Worm (Caenorhabditis elegans) whole organism, young adult: ENCODE measurements around the gene srv-9.

ENCODE experiments used
- C17E4.6 ChIP-seq: fragments of 200-800 bp; sonication (Bioruptor generic); IDR thresholded peaks from 2 replicates; pipeline ENCODE4 v1.3.6; 2022; ENCODE audit warnings: missing genetic modification reagents, missing genetic modification characterization, missing compliant biosample characterization
- F33H1.4 ChIP-seq: fragments of 200-800 bp; sonication (Bioruptor generic); IDR thresholded peaks from 2 replicates; pipeline ENCODE4 v1.3.6; 2022; ENCODE audit warnings: missing genetic modification reagents, missing genetic modification characterization, missing compliant biosample characterization
- F52B5.7 ChIP-seq: sonication (generic microtip); optimal IDR thresholded peaks from 2 replicates; lab custom pipeline; 2016; ENCODE audit warnings: mild to moderate bottlenecking, missing genetic modification characterization, missing compliant biosample characterization
- K11D2.4 ChIP-seq: fragments of 200-800 bp; sonication (Bioruptor generic); IDR thresholded peaks from 2 replicates; pipeline ENCODE4 v1.3.6; 2022; ENCODE audit warnings: missing genetic modification reagents, missing genetic modification characterization, missing compliant biosample characterization
- K12H6.12 ChIP-seq: fragments of 200-800 bp; sonication (Bioruptor generic); optimal IDR thresholded peaks from 2 replicates; lab custom pipeline; 2018; ENCODE audit warnings: mild to moderate bottlenecking, missing genetic modification characterization, missing compliant biosample characterization
- Y95B8A.8 ChIP-seq: fragments of 200-800 bp; sonication (Bioruptor generic); IDR thresholded peaks from 2 replicates; pipeline ENCODE4 v1.3.6; 2022; ENCODE audit warnings: missing genetic modification reagents, missing genetic modification characterization, missing compliant biosample characterization
- cebp-2 ChIP-seq: fragments of 200-800 bp; sonication (Bioruptor generic); IDR thresholded peaks from 2 replicates; pipeline ENCODE4 v1.3.6; 2022; ENCODE audit warnings: missing genetic modification characterization, missing compliant biosample characterization
- chd-7 ChIP-seq: sonication (generic microtip); optimal IDR thresholded peaks from 2 replicates; lab custom pipeline; 2016; ENCODE audit warnings: mild to moderate bottlenecking, missing genetic modification characterization, moderate library complexity, missing compliant biosample characterization
- die-1 ChIP-seq: sonication (generic microtip); optimal IDR thresholded peaks from 2 replicates; lab custom pipeline; 2016; ENCODE audit warnings: missing genotype, mild to moderate bottlenecking, missing genetic modification characterization, missing compliant biosample characterization
- dox-1 ChIP-seq: fragments of 200-800 bp; sonication (Bioruptor generic); IDR thresholded peaks from 2 replicates; pipeline ENCODE4 v1.3.6; 2022; ENCODE audit warnings: missing genetic modification reagents, missing genetic modification characterization, missing compliant biosample characterization
- efl-1 ChIP-seq: fragments of 150-350 bp; optimal IDR thresholded peaks from 2 replicates; lab custom pipeline; 2014; ENCODE audit warnings: missing biosample characterization, missing genetic modification reagents, missing genetic modification characterization
- egrh-3 ChIP-seq: fragments of 200-800 bp; sonication (Bioruptor generic); IDR thresholded peaks from 2 replicates; pipeline ENCODE4 v1.3.6; 2022; ENCODE audit warnings: missing genetic modification reagents, missing genetic modification characterization, missing compliant biosample characterization
- ekl-4 ChIP-seq: fragments of 200-800 bp; sonication (Bioruptor generic); IDR thresholded peaks from 2 replicates; pipeline ENCODE4 v1.3.6; 2022; ENCODE audit warnings: missing genetic modification reagents, missing genetic modification characterization, missing compliant biosample characterization
- hmg-1.2 ChIP-seq: fragments of 200-800 bp; sonication (Bioruptor generic); IDR thresholded peaks from 2 replicates; pipeline ENCODE4 v1.3.6; 2022; ENCODE audit warnings: missing genetic modification reagents, missing genetic modification characterization, missing compliant biosample characterization
- lag-1 ChIP-seq: fragments of 200-800 bp; sonication (Bioruptor generic); IDR thresholded peaks from 2 replicates; pipeline ENCODE4 v1.3.6; 2022; ENCODE audit warnings: missing genetic modification reagents, missing genetic modification characterization, missing compliant biosample characterization
- lsl-1 ChIP-seq: fragments of 200-800 bp; sonication (Bioruptor generic); optimal IDR thresholded peaks from 2 replicates; lab custom pipeline; 2018; ENCODE audit warnings: mild to moderate bottlenecking, missing genetic modification characterization, moderate library complexity, missing compliant biosample characterization
- lsy-27 ChIP-seq: sonication (generic microtip); optimal IDR thresholded peaks from 2 replicates; lab custom pipeline; 2017; ENCODE audit warnings: missing genetic modification characterization, mild to moderate bottlenecking, missing compliant biosample characterization, antibody characterized with exemption, missing genotype, borderline replicate concordance; ENCODE audit not compliant: insufficient read depth
- madf-6 ChIP-seq: fragments of 200-800 bp; sonication (Bioruptor generic); IDR thresholded peaks from 2 replicates; pipeline ENCODE4 v1.3.6; 2022; ENCODE audit warnings: missing genetic modification reagents, missing genetic modification characterization, missing compliant biosample characterization
- mel-28 ChIP-seq: sonication (generic microtip); optimal IDR thresholded peaks from 2 replicates; lab custom pipeline; 2016; ENCODE audit warnings: borderline replicate concordance, mild to moderate bottlenecking, missing genetic modification characterization, missing compliant biosample characterization
- mxl-1 ChIP-seq: sonication (generic microtip); optimal IDR thresholded peaks from 2 replicates; lab custom pipeline; 2016; ENCODE audit warnings: missing genetic modification characterization, missing compliant biosample characterization
- nfya-1 ChIP-seq: sonication (generic microtip); optimal IDR thresholded peaks from 2 replicates; lab custom pipeline; 2017; ENCODE audit warnings: antibody characterized with exemption, missing compliant biosample characterization, missing genetic modification characterization, borderline replicate concordance; ENCODE audit not compliant: insufficient read depth
- nfyb-1 ChIP-seq: fragments of 200-800 bp; sonication (Bioruptor generic); IDR thresholded peaks from 2 replicates; pipeline ENCODE4 v1.3.6; 2022; ENCODE audit warnings: missing genetic modification reagents, missing genetic modification characterization, missing compliant biosample characterization
- nhr-120 ChIP-seq: fragments of 200-800 bp; sonication (Bioruptor generic); IDR thresholded peaks from 2 replicates; pipeline ENCODE4 v1.3.6; 2022; ENCODE audit warnings: missing genetic modification characterization, missing compliant biosample characterization
- pbrm-1 ChIP-seq: fragments of 200-800 bp; sonication (Bioruptor generic); IDR thresholded peaks from 2 replicates; pipeline ENCODE4 v1.3.6; 2022; ENCODE audit warnings: missing genetic modification reagents, missing genetic modification characterization, missing compliant biosample characterization
- rec-8 ChIP-seq, 2 experiments: sonication (generic microtip); optimal IDR thresholded peaks; 2 replicates each; lab custom pipeline; 2016; ENCODE audit warnings: mild to moderate bottlenecking in 2 of 2, missing genetic modification characterization in 2 of 2, missing genetic modification reagents in 2 of 2, missing genotype in 2 of 2, missing biosample characterization in 1 of 2, missing compliant biosample characterization in 1 of 2, moderate library complexity in 1 of 2
- rpc-1 ChIP-seq, 2 experiments: fragments of 150-350 bp in 1 of 2; sonication (generic microtip) in 1 of 2; optimal IDR thresholded peaks; 2 replicates each; lab custom pipeline; 2014 to 2018; ENCODE audit warnings: missing biosample characterization in 1 of 2, missing genetic modification characterization in 1 of 2, missing genetic modification reagents in 1 of 2, missing genotype in 1 of 2
- sdz-38 ChIP-seq: sonication (generic microtip); optimal IDR thresholded peaks from 2 replicates; lab custom pipeline; 2016; ENCODE audit warnings: missing genotype, missing genetic modification characterization, missing compliant biosample characterization
- somi-1 ChIP-seq: fragments of 200-800 bp; sonication (Bioruptor generic); optimal IDR thresholded peaks from 2 replicates; lab custom pipeline; 2018; ENCODE audit warnings: mild to moderate bottlenecking, missing genetic modification characterization, missing compliant biosample characterization
- tbp1 ChIP-seq: fragments of 200-800 bp; sonication (Bioruptor generic); optimal IDR thresholded peaks from 2 replicates; lab custom pipeline; 2018; ENCODE audit warnings: mild to moderate bottlenecking, missing genetic modification characterization, missing compliant biosample characterization
- zfh-2 ChIP-seq: fragments of 200-800 bp; sonication (Bioruptor generic); conservative IDR thresholded peaks from 2 replicates; pipeline ENCODE4 v1.3.6; 2022; ENCODE audit warnings: missing genetic modification reagents, missing genetic modification characterization, missing compliant biosample characterization
- ztf-22 ChIP-seq: fragments of 200-800 bp; sonication (Bioruptor generic); optimal IDR thresholded peaks from 2 replicates; lab custom pipeline; 2018; ENCODE audit warnings: mild to moderate bottlenecking, missing genetic modification characterization, moderate library complexity, missing compliant biosample characterization
- ztf-25 ChIP-seq: fragments of 200-800 bp; sonication (Bioruptor generic); IDR thresholded peaks from 2 replicates; pipeline ENCODE4 v1.3.6; 2022; ENCODE audit warnings: missing genetic modification reagents, missing genetic modification characterization, missing compliant biosample characterization
- ztf-26 ChIP-seq: sonication (generic microtip); optimal IDR thresholded peaks from 2 replicates; lab custom pipeline; 2017; ENCODE audit warnings: missing genetic modification characterization, missing compliant biosample characterization
- ztf-6 ChIP-seq: fragments of 200-800 bp; sonication (Bioruptor generic); IDR thresholded peaks from 2 replicates; pipeline ENCODE4 v1.3.6; 2022; ENCODE audit warnings: missing genetic modification reagents, missing genetic modification characterization, missing compliant biosample characterization

Gene srv-9

ce11 chrV:13394968-13395367 is 28.0 kb downstream of the srv-9 start:
- no peak for TF ChIP-seq lsl-1 (GFP tag; lab: Kevin White, UChicago)
- TF ChIP-seq zfh-2 (GFP tag; lab: Robert Waterston, UW) = no peak
- TF ChIP-seq pbrm-1 = 0 out of 2 replicates have a peak, but pooled peaks have one; percentile 29

DNA sequence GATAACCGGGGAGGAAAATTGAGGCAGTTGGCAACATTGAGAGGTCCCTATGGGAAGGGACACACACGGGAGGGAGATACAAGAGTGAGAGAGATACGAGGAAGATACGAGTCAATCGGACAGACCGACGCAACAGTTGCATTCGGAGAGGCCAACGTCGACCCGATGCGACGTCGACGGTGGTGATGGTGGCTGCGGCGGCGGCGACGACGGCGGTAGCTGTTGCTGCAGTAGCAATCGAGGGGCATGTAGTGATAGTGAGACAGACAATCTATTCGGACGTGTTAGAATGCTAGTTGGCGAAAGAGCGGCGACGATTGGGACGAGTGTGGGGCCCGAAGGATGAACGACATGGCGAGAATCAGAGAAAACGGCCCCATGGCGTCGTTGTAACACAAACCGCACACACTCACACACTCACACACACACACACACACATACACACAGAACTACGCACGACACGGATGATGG is 29.6 kb downstream of the srv-9 start:
- TF ChIP-seq somi-1 (GFP tag; lab: Kevin White, UChicago) = peak; percentile 53
- TF ChIP-seq ztf-6 (GFP tag; lab: Robert Waterston, UW) = no peak
- no peak for TF ChIP-seq ztf-25 (GFP tag; lab: Robert Waterston, UW)
- TF ChIP-seq ztf-26 = peak; percentile 8
- TF ChIP-seq dox-1 (GFP tag; lab: Robert Waterston, UW) = peak; percentile 55
- TF ChIP-seq K11D2.4 (GFP tag; lab: Robert Waterston, UW) = 0 out of 2 replicates have a peak, but pooled peaks have one; percentile 13
- TF ChIP-seq ztf-22 (GFP tag; lab: Kevin White, UChicago) = no peak
- no peak for TF ChIP-seq lag-1 (GFP tag; lab: Robert Waterston, UW)
- TF ChIP-seq ekl-4 = no peak
- peak; percentile 91 for TF ChIP-seq zfh-2 (GFP tag; lab: Robert Waterston, UW)
- TF ChIP-seq egrh-3 (GFP tag; lab: Robert Waterston, UW) = peak; percentile 16; the same call in 1 of the 2 replicates
- TF ChIP-seq chd-7 (tag; lab: Kevin White, UChicago) = peak; percentile 3
- 0 out of 2 replicates have a peak, but pooled peaks have one; percentile 27 for TF ChIP-seq nfyb-1
- TF ChIP-seq K12H6.12 (tag; lab: Kevin White, UChicago) = peak; percentile 26
- TF ChIP-seq hmg-1.2 (GFP tag; lab: Robert Waterston, UW) = no peak
- no peak for TF ChIP-seq cebp-2 (GFP tag; lab: Robert Waterston, UW)
- no peak for TF ChIP-seq Y95B8A.8 (GFP tag; lab: Robert Waterston, UW)

DNA sequence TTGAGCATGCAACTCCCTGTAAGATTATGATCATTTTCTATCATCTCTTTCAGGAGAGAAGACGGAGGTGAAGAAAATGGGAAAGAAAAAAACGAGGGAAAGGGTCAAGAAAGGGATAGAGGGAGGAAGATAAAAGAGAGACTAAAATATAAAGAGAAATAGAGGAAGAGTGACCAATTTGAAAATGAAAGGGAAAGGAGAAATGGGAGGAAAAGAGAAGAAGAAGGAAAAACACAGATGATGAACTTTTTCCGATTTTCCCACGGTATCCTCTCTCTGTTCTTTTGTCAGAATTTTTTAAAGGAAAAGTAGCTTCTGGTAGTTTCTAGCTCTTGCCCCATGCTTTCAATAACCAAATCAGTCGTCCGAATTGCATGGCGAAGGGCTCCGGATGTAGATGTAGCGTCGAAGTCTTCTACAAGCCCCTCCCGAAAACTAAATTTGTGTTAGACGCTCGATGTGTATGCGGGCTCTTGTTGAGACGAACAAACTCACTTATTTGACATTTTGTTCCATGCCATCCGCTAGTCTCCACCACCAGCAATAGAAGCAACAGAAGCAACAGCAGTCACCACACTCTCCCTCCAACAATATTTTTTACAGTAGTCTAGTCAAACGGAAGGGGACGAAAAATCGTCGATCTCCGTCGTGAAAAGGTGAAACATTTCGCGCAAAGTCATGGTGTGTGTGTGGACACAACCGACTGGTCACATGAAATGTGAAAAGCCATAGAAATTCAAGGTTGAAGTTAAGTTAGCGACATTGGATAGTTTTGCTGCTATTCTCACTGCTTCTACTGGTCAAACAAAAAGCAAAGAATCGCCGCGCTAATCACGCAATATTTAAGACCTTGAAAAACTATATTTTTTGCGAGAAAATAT is 31.3 kb downstream of the srv-9 start, which contains the start of gene somi-1:
TSS of gene somi-1 (minus strand) at position 18 of the 881 bp plus-strand sequence.
- TF ChIP-seq ztf-26 (no peak), rec-8 (tag; optimal IDR thresholded peaks at IDR 0.05; lab: Kevin White, UChicago) (no peak), die-1 (tag; lab: Kevin White, UChicago) (no peak), madf-6 (GFP tag; lab: Robert Waterston, UW) (no peak), mxl-1 (tag; lab: Kevin White, UChicago) (no peak), C17E4.6 (GFP tag; lab: Robert Waterston, UW) (no peak), somi-1 (GFP tag; lab: Kevin White, UChicago) (peak; percentile 64), ztf-25 (GFP tag; lab: Robert Waterston, UW) (0 out of 2 replicates have a peak, but pooled peaks have one; percentile 43), pbrm-1 (no peak), mel-28 (no peak), chd-7 (tag; lab: Kevin White, UChicago) (no peak), nfya-1 (tag; lab: Kevin White, UChicago) (no peak)

DNA sequence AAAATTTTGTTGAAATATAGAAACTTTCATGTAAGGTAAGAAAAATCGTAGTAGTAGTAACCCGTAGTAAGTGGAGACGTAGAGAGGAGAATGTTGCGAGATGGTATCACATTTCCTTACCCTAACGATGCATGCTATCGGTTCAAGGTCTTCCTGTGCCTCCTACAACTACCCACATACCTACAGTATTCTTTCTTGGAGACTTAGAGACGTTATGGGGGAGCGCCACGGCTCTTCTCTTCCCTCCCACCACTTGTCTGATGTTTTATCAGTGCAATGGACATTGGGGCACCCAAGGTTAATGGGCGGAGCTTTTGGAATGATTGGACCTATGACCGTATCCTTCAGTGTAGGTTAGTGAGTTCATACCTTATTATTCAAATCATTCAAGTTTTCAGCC is 32.0 kb downstream of the srv-9 start:
- TF ChIP-seq sdz-38 (tag; lab: Kevin White, UChicago) (no peak), lsy-27 (no peak), efl-1 (GFP tag; lab: Kevin White, UChicago) (no peak), cebp-2 (GFP tag; lab: Robert Waterston, UW) (no peak), F52B5.7 (tag; lab: Kevin White, UChicago) (no peak), K11D2.4 (GFP tag; lab: Robert Waterston, UW) (no peak), ztf-25 (GFP tag; lab: Robert Waterston, UW) (no peak), nhr-120 (GFP tag; lab: Robert Waterston, UW) (no peak), tbp1 (no peak), Y95B8A.8 (GFP tag; lab: Robert Waterston, UW) (no peak), rpc-1 (optimal IDR thresholded peaks at IDR 0.05; lab: Kevin White, UChicago) (no peak), rpc-1 (tag; optimal IDR thresholded peaks at IDR 0.05; lab: Kevin White, UChicago) (no peak), F33H1.4 (GFP tag; lab: Robert Waterston, UW) (no peak)
